Fruit fly (Drosophila melanogaster) whole organism, adult: ENCODE data around the gene Vti1b.

Experiments used
- CG11617 ChIP-seq: fragments of 200-800 bp; sonication (Bioruptor generic); optimal IDR thresholded peaks from 2 replicates; lab custom pipeline; 2017; ENCODE audit warnings: mild to moderate bottlenecking, missing biosample characterization, missing genetic modification reagents, missing genetic modification characterization
- CG12768 ChIP-seq: fragments of 200-800 bp; sonication (Bioruptor generic); optimal IDR thresholded peaks from 2 replicates; lab custom pipeline; 2017; ENCODE audit warnings: missing biosample characterization, missing genetic modification characterization, mild to moderate bottlenecking, moderate library complexity, missing genetic modification reagents
- CG7101 ChIP-seq: fragments of 200-800 bp; sonication (Bioruptor generic); optimal IDR thresholded peaks from 2 replicates; lab custom pipeline; 2018; ENCODE audit warnings: missing biosample characterization, mild to moderate bottlenecking, missing genetic modification characterization, moderate library complexity
- Hr96 ChIP-seq: fragments of 200-800 bp; sonication (Bioruptor generic); optimal IDR thresholded peaks from 2 replicates; lab custom pipeline; 2016; ENCODE audit warnings: missing biosample characterization, missing genetic modification characterization
- Mnt ChIP-seq: fragments of 200-800 bp; sonication (Bioruptor generic); optimal IDR thresholded peaks from 2 replicates; lab custom pipeline; 2016; ENCODE audit warnings: missing biosample characterization, mild to moderate bottlenecking, missing genetic modification characterization
- ovo ChIP-seq: fragments of 200-800 bp; sonication (Bioruptor generic); optimal IDR thresholded peaks from 2 replicates; lab custom pipeline; 2016; ENCODE audit warnings: missing biosample characterization, missing genetic modification characterization
- pad ChIP-seq: fragments of 200-800 bp; sonication (Bioruptor generic); optimal IDR thresholded peaks from 3 replicates; lab custom pipeline; 2017; ENCODE audit warnings: missing biosample characterization, missing genetic modification characterization, mild to moderate bottlenecking, moderate library complexity, missing genetic modification reagents

- TF ChIP-seq pad (GFP tag; lab: Kevin White, UChicago), result no peak
- no peak for TF ChIP-seq CG7101 (tag; lab: Kevin White, UChicago)
- no peak for TF ChIP-seq Hr96
- no peak for TF ChIP-seq Mnt
- no peak for TF ChIP-seq ovo (GFP tag; lab: Kevin White, UChicago)
- no peak for TF ChIP-seq CG11617 (GFP tag; lab: Kevin White, UChicago)
- TF ChIP-seq CG12768 (GFP tag; lab: Kevin White, UChicago), result no peak
Measured at dm6 chr3R:18432905-18433304, 36.1 kb downstream of the Vti1b start.
